Worm (Caenorhabditis elegans) whole organism, mixed stage, embryonic: ENCODE measurements around the gene algn-8.

Experiments used
- nhr-237 ChIP-seq: fragments of 150-350 bp; optimal IDR thresholded peaks from 2 replicates; lab custom pipeline; 2014; ENCODE audit warnings: missing biosample characterization, missing genetic modification characterization
- nhr-28 ChIP-seq: fragments of 150-350 bp; optimal IDR thresholded peaks from 2 replicates; lab custom pipeline; 2014; ENCODE audit warnings: missing biosample characterization, missing genetic modification characterization
- pha-4 ChIP-seq: fragments of 150-350 bp; optimal IDR thresholded peaks from 2 replicates; lab custom pipeline; 2018; ENCODE audit warnings: missing biosample characterization, missing genetic modification reagents, missing genetic modification characterization
- unc-39 ChIP-seq: fragments of 150-350 bp; optimal IDR thresholded peaks from 2 replicates; lab custom pipeline; 2014; ENCODE audit warnings: missing biosample characterization, missing genetic modification characterization
- ztf-11 ChIP-seq: fragments of 150-350 bp; optimal IDR thresholded peaks from 2 replicates; lab custom pipeline; 2014; ENCODE audit warnings: missing biosample characterization, missing genetic modification characterization

ce11 chrII:9891823-9892222, 5.6 kb upstream of the algn-8 start:
- TF ChIP-seq ztf-11 (tag; lab: Kevin White, UChicago): no peak
- TF ChIP-seq nhr-28 (tag; lab: Kevin White, UChicago): no peak
- no peak for TF ChIP-seq nhr-237
- no peak for TF ChIP-seq pha-4
- no peak for TF ChIP-seq unc-39 (tag; lab: Kevin White, UChicago)
